Worm (Caenorhabditis elegans): ENCODE data around the gene col-88.

ce11 chrIII:40580-41113 lies at the start of gene col-88:
- no peak for TF ChIP-seq gmeb-2 (tag; optimal IDR thresholded peaks at IDR 0.05)
- TF ChIP-seq nhr-11 (tag; optimal IDR thresholded peaks at IDR 0.05), result no peak
- no peak for TF ChIP-seq unc-42 (tag; optimal IDR thresholded peaks at IDR 0.05)
- TF ChIP-seq elt-2 (tag; optimal IDR thresholded peaks at IDR 0.05), result no peak
- no peak for TF ChIP-seq pha-4 (tag; optimal IDR thresholded peaks at IDR 0.05)
- TF ChIP-seq ama-1 (optimal IDR thresholded peaks at IDR 0.05), result no peak
- no peak for TF ChIP-seq fkh-10 (GFP tag; optimal IDR thresholded peaks at IDR 0.05)

Data from whole organism, late embryonic.